Worm (Caenorhabditis elegans) whole organism, mixed stage, embryonic: ENCODE results near the gene clec-138.
A peak's percentile ranks its signal among the peaks of the same experiment; 100 is the strongest.

ENCODE experiments used
- blmp-1 ChIP-seq: fragments of 150-350 bp; optimal IDR thresholded peaks from 2 replicates; lab custom pipeline; 2014; ENCODE audit warnings: missing biosample characterization, missing genetic modification characterization
- elt-1 ChIP-seq: sonication (generic microtip); optimal IDR thresholded peaks from 2 replicates; lab custom pipeline; 2017; ENCODE audit warnings: missing genetic modification characterization, mild to moderate bottlenecking, missing compliant biosample characterization, antibody characterized with exemption, moderate library complexity, borderline replicate concordance; ENCODE audit not compliant: insufficient read depth
- elt-3 ChIP-seq: fragments of 150-350 bp; optimal IDR thresholded peaks from 2 replicates; lab custom pipeline; 2014; ENCODE audit warnings: missing biosample characterization, missing genetic modification characterization
- flh-1 ChIP-seq: fragments of 200-800 bp; sonication (Bioruptor generic); optimal IDR thresholded peaks from 2 replicates; lab custom pipeline; 2018; ENCODE audit warnings: mild to moderate bottlenecking, missing genetic modification characterization, moderate library complexity, missing compliant biosample characterization
- lin-13 ChIP-seq: fragments of 150-350 bp; optimal IDR thresholded peaks from 2 replicates; lab custom pipeline; 2014; ENCODE audit warnings: missing biosample characterization, missing genetic modification characterization
- mep-1 ChIP-seq: fragments of 150-350 bp; optimal IDR thresholded peaks from 2 replicates; lab custom pipeline; 2017; ENCODE audit warnings: missing biosample characterization, missing genetic modification reagents, missing genetic modification characterization, inconsistent platforms
- nhr-12 ChIP-seq: fragments of 150-350 bp; optimal IDR thresholded peaks from 2 replicates; lab custom pipeline; 2014; ENCODE audit warnings: missing biosample characterization, missing genetic modification characterization
- nhr-237 ChIP-seq: fragments of 150-350 bp; optimal IDR thresholded peaks from 2 replicates; lab custom pipeline; 2014; ENCODE audit warnings: missing biosample characterization, missing genetic modification characterization
- nhr-76 ChIP-seq: sonication (generic microtip); optimal IDR thresholded peaks from 2 replicates; lab custom pipeline; 2017; ENCODE audit warnings: missing biosample characterization, missing genetic modification characterization
- pha-4 ChIP-seq: fragments of 150-350 bp; optimal IDR thresholded peaks from 2 replicates; lab custom pipeline; 2018; ENCODE audit warnings: missing biosample characterization, missing genetic modification reagents, missing genetic modification characterization
- sptf-1 ChIP-seq: sonication (generic microtip); optimal IDR thresholded peaks from 2 replicates; lab custom pipeline; 2017; ENCODE audit warnings: mild to moderate bottlenecking, missing genetic modification characterization, moderate library complexity, missing compliant biosample characterization
- unc-62 ChIP-seq: fragments of 150-350 bp; optimal IDR thresholded peaks from 2 replicates; lab custom pipeline; 2014; ENCODE audit warnings: missing biosample characterization, missing genetic modification reagents, missing genetic modification characterization
- ztf-11 ChIP-seq: fragments of 150-350 bp; optimal IDR thresholded peaks from 2 replicates; lab custom pipeline; 2014; ENCODE audit warnings: missing biosample characterization, missing genetic modification characterization

- TF ChIP-seq elt-3 (no peak), blmp-1 (tag; lab: Kevin White, UChicago) (no peak), unc-62 (GFP tag; lab: Kevin White, UChicago) (peak; percentile 54), pha-4 (no peak), nhr-237 (no peak), sptf-1 (no peak), elt-1 (tag; lab: Kevin White, UChicago) (peak; percentile 94), ztf-11 (tag; lab: Kevin White, UChicago) (no peak), mep-1 (tag; lab: Kevin White, UChicago) (no peak), nhr-12 (tag; lab: Kevin White, UChicago) (no peak), nhr-76 (tag; lab: Kevin White, UChicago) (no peak), lin-13 (tag; lab: Kevin White, UChicago) (no peak), flh-1 (GFP tag; lab: Kevin White, UChicago) (no peak)
These were observed 36.2 kb downstream of the clec-138 start for ce11 chrII:4583203-4583912.
